Worm (Caenorhabditis elegans): ENCODE measurements around the gene K08D12.4.

K08D12.4 gene

DNA sequence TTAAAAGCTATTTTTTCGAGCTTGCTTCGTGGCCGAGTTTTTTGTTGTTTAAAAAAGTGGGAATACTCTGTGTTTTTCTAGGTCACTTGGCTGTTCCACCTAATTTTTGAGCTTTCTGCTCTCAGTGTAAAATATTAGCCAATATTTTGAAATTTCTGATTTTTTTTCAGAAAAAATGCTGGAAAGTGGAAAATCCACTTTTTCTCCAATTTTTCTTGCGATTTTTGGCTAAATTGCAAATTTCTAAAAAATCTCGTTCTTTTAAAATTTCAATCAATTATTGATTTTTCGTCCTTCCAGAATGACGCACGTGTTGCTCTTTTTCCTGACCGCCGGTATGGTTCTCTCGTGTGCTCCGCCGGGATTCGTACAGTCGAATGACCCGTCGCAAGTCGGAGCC lies at the start of gene K08D12.4:
Gene K08D12.4 (plus strand): TSS at position 301 of the 400 bp plus-strand sequence.
- TF ChIP-seq cog-1 (tag; optimal IDR thresholded peaks at IDR 0.05): no peak
- peak; percentile 42; the same call in 1 of the 2 replicates for TF ChIP-seq T22C8.4 (GFP tag; IDR thresholded peaks at IDR 0.05)

DNA sequence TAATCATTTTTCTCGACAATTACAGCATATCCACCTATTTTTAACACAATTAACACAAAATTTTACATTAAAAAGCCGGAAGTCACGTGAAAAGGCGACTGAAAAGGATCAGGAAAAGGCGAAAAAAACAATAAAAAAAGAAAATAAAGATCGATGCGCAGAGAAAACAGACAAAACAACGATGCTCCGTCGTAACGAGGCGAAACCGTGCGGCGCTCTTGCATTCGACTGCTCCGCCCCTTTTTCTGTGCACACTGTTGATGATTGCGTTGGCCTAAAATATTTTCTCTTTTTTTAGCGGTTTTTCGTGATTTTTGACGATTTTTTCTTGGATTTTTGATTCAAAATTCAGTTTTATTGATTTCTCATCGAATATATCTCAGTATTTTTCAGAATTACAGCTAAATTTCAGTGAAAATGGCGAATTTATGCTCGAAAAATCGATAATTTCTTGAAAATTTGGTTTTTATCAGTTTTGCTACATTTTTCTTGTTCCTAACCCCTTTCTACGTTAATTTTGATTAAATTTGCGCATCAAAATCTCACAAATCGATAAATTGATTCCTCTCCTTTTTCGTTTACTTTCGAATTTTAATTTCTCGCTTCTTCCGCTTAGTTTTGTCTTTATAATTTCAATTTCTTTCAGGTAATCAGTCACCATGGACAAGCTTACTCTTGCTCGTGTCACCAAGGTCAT lies 47.9 kb upstream of the K08D12.4 start, which contains the start of gene rps-28:
Gene rps-28 (plus strand): TSS at position 647 of the 697 bp plus-strand sequence.
- TF ChIP-seq T22C8.4 (GFP tag; IDR thresholded peaks at IDR 0.05) (peak; percentile 78), ztf-29 (GFP tag; IDR thresholded peaks at IDR 0.05) (peak; percentile 79), flt-1 (GFP tag; IDR thresholded peaks at IDR 0.05) (peak; percentile 92), ztf-23 (GFP tag; IDR thresholded peaks at IDR 0.05) (peak; percentile 96), ref-1 (GFP tag; conservative IDR thresholded peaks at IDR 0.05) (peak; percentile 48; the same call in 1 of the 2 replicates), klf-2 (GFP tag; conservative IDR thresholded peaks at IDR 0.05) (peak; percentile 78), med-1 (GFP tag; optimal IDR thresholded peaks at IDR 0.05; ENCODE audit: insufficient read depth) (peak; percentile 74), cog-1 (tag; optimal IDR thresholded peaks at IDR 0.05) (peak; percentile 92), tab-1 (GFP tag; IDR thresholded peaks at IDR 0.05) (peak; percentile 83; the same call in 1 of the 2 replicates)

DNA sequence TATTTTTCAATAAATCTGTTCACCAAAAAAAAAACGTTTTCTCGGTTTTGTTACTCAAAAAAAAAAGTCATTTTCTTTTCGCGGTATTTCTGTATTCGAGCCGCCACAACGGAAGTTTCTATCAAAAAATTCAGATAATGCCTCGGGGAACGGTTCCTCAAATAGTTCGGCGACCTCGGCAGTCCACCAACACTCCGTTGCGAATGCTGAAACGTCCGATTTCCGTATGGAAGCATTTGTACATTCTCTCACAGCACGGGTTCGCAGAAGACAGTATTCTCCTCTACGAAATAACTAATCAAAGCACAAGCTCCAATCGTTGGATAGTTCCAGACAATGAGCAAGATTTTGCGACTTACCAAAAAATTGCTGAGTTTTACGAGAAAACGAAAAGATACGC lies 47.1 kb upstream of the K08D12.4 start, which contains the start of gene Y41D4B.4:
Gene Y41D4B.4 (plus strand): TSS at position 133 of the 400 bp plus-strand sequence.
- TF ChIP-seq med-1 (GFP tag; optimal IDR thresholded peaks at IDR 0.05; ENCODE audit: insufficient read depth): no peak
- TF ChIP-seq flt-1 (GFP tag; IDR thresholded peaks at IDR 0.05): no peak
- TF ChIP-seq klf-2 (GFP tag; conservative IDR thresholded peaks at IDR 0.05): no peak
- no peak for TF ChIP-seq cog-1 (tag; optimal IDR thresholded peaks at IDR 0.05)
- no peak for TF ChIP-seq tab-1 (GFP tag; IDR thresholded peaks at IDR 0.05)
- no peak for TF ChIP-seq ref-1 (GFP tag; conservative IDR thresholded peaks at IDR 0.05)
- no peak for TF ChIP-seq ztf-29 (GFP tag; IDR thresholded peaks at IDR 0.05)
- TF ChIP-seq T22C8.4 (GFP tag; IDR thresholded peaks at IDR 0.05): no peak
- TF ChIP-seq ztf-23 (GFP tag; IDR thresholded peaks at IDR 0.05): no peak

DNA sequence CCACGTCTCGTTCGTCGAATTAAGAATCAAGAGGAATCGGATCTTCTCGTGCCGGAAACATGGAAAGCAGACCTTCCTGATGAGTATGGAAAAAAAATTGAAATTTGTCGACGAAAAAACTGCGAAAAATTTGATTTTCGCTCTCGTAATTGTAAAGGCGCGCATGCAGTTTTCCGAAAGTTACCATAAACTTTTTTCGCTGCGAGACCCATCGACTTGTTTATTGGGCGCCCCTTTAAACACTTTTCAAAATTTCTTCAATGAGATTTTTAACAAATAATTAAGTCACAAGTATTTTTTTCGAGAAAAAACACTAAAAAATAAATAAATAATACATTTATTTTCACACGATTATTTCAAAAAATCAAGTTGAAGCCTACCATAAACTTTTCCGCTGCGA lies 46.4 kb upstream of the K08D12.4 start:
- no peak for TF ChIP-seq med-1 (GFP tag; optimal IDR thresholded peaks at IDR 0.05; ENCODE audit: insufficient read depth)
- no peak for TF ChIP-seq tab-1 (GFP tag; IDR thresholded peaks at IDR 0.05)
- no peak for TF ChIP-seq ztf-23 (GFP tag; IDR thresholded peaks at IDR 0.05)
- no peak for TF ChIP-seq ref-1 (GFP tag; conservative IDR thresholded peaks at IDR 0.05)
- no peak for TF ChIP-seq cog-1 (tag; optimal IDR thresholded peaks at IDR 0.05)
- no peak for TF ChIP-seq flt-1 (GFP tag; IDR thresholded peaks at IDR 0.05)
- no peak for TF ChIP-seq klf-2 (GFP tag; conservative IDR thresholded peaks at IDR 0.05)
- TF ChIP-seq ztf-29 (GFP tag; IDR thresholded peaks at IDR 0.05): no peak
- no peak for TF ChIP-seq T22C8.4 (GFP tag; IDR thresholded peaks at IDR 0.05)

DNA sequence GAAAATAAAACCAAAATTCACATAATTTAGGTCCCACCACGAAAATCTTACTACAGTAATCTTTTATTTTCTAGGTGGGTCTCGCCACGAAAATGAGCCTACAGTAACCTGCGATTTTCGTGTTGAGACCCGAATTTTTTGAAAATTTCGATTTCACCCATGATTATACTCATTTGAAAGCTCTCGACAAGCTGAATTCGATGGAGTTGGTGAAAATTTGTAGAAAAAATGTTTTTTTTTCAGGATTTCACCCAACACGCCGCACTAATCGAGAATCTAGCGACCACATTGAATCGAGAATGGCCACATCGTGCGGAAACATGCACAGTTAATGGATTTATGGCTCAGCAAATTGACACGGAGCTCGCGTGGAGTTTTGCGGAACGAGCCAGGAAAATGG lies 44.2 kb upstream of the K08D12.4 start:
- TF ChIP-seq cog-1 (tag; optimal IDR thresholded peaks at IDR 0.05) (no peak), ztf-23 (GFP tag; IDR thresholded peaks at IDR 0.05) (no peak), ref-1 (GFP tag; conservative IDR thresholded peaks at IDR 0.05) (no peak), T22C8.4 (GFP tag; IDR thresholded peaks at IDR 0.05) (no peak), klf-2 (GFP tag; conservative IDR thresholded peaks at IDR 0.05) (no peak), tab-1 (GFP tag; IDR thresholded peaks at IDR 0.05) (no peak), ztf-29 (GFP tag; IDR thresholded peaks at IDR 0.05) (no peak), flt-1 (GFP tag; IDR thresholded peaks at IDR 0.05) (no peak), med-1 (GFP tag; optimal IDR thresholded peaks at IDR 0.05; ENCODE audit: insufficient read depth) (no peak)

DNA sequence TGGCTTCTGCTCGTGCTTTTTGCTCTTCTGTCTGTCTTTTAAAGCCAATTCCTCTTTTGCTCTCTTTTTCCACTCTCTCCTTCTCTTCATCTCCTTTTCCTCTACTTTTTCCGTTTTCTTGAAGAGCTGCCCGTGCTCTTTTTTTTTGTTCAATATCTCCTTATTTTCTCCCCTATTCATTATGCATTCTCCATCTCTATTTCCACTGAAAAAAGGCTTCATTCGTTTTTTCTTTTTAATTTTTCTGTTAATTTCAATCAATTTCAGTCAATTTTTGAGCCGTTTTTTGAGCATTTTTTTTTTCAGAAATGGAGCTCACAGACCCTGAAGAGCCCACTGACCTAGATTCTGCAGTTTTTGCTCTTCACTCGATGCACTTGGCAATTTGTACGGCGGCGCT lies 34.7 kb upstream of the K08D12.4 start, which contains the start of gene Y41D4B.1:
Gene Y41D4B.1 (plus strand): TSS at position 301 of the 400 bp plus-strand sequence.
- no peak for TF ChIP-seq cog-1 (tag; optimal IDR thresholded peaks at IDR 0.05)
- no peak for TF ChIP-seq T22C8.4 (GFP tag; IDR thresholded peaks at IDR 0.05)
- no peak for TF ChIP-seq ztf-29 (GFP tag; IDR thresholded peaks at IDR 0.05)
- no peak for TF ChIP-seq ref-1 (GFP tag; conservative IDR thresholded peaks at IDR 0.05)
- TF ChIP-seq flt-1 (GFP tag; IDR thresholded peaks at IDR 0.05): no peak
- TF ChIP-seq ztf-23 (GFP tag; IDR thresholded peaks at IDR 0.05): no peak
- no peak for TF ChIP-seq med-1 (GFP tag; optimal IDR thresholded peaks at IDR 0.05; ENCODE audit: insufficient read depth)

DNA sequence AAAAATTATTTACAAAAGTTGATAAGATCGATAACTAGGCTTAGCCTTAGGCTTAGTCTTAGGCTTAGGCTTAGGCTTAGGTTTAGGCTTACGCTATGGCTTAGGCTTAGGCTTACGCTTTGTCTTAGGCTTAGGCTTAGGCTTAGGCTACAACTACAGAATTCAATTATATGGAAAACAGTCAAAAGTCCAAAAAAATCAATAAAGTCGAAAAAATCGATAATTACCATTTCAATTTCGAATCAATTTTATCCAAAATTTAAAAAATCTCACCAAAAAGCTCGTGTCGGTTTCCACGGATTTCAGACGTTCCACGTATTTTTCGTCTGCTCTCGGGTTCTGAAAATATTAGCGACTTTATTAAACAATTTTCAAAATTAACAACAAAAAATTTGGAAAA lies 30.2 kb upstream of the K08D12.4 start:
- TF ChIP-seq med-1 (GFP tag; optimal IDR thresholded peaks at IDR 0.05; ENCODE audit: insufficient read depth) (no peak), flt-1 (GFP tag; IDR thresholded peaks at IDR 0.05) (no peak), ref-1 (GFP tag; conservative IDR thresholded peaks at IDR 0.05) (no peak), cog-1 (tag; optimal IDR thresholded peaks at IDR 0.05) (no peak)

DNA sequence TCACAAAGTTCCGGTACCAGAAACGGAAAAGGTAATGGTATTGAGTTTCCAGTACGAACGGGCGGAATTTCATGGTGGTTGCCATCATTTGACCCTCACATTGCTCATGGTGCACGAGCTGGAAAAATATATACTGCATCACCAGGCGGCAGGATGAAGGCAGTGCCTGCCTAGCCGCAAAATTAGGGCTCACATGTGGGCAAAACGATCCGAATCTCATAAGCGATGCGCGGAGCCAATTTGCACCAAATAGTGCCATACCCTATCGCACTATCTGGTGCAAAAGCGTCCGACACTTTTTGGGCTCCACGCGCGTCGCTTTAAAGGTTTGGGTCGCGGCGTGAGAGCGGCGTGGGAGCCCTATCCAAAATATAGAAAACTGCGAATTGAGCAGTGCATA lies 27.9 kb upstream of the K08D12.4 start:
- TF ChIP-seq T22C8.4 (GFP tag; IDR thresholded peaks at IDR 0.05) (no peak), flt-1 (GFP tag; IDR thresholded peaks at IDR 0.05) (no peak), ztf-23 (GFP tag; IDR thresholded peaks at IDR 0.05) (no peak)

DNA sequence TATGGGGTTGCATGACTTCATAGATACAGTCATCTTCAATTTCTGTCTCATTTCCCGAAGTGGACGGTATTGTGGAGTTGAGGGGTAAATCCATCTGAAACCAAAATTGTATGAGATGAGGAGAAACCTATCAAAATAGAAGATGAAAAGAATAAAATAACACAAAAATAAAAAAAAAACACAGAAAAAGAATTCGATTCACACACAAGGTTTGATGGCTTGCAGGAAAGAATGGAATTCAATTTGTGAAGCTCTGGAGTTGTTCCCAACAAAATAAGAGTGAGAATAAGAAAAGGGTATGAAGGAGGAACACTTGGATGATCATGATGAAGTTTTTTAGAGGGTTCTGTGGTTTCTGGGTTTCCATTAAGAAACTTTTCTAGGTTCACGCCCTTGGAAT lies 25.0 kb upstream of the K08D12.4 start, which contains the start of gene Y41D4B.24:
Gene Y41D4B.24 (minus strand): TSS at position 101 of the 400 bp plus-strand sequence.
- no peak for TF ChIP-seq cog-1 (tag; optimal IDR thresholded peaks at IDR 0.05)
- no peak for TF ChIP-seq flt-1 (GFP tag; IDR thresholded peaks at IDR 0.05)
- no peak for TF ChIP-seq ztf-29 (GFP tag; IDR thresholded peaks at IDR 0.05)
- no peak for TF ChIP-seq ztf-23 (GFP tag; IDR thresholded peaks at IDR 0.05)
- TF ChIP-seq med-1 (GFP tag; optimal IDR thresholded peaks at IDR 0.05; ENCODE audit: insufficient read depth): no peak
- TF ChIP-seq ref-1 (GFP tag; conservative IDR thresholded peaks at IDR 0.05): no peak
- no peak for TF ChIP-seq klf-2 (GFP tag; conservative IDR thresholded peaks at IDR 0.05)
- TF ChIP-seq T22C8.4 (GFP tag; IDR thresholded peaks at IDR 0.05): no peak
- TF ChIP-seq tab-1 (GFP tag; IDR thresholded peaks at IDR 0.05): no peak

DNA sequence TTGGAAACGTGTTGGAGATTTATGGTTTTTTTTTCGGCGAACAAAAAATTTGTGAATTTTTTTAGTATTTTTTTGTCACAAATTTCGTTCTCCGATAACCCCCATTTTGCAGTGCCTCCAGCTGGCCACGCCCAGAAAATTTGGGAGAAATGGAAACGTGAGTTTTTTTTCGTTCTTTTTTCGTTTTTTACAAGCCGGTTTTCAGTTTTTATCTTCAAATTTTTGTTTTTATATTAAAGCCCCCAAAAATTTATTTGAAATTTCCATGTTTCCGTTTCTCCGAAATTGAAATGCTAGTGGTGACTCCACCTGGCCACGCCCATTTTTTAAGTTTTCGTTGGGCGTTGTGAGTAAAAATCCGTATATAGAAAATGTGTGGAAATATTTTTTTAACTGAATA lies 19.9 kb upstream of the K08D12.4 start:
- TF ChIP-seq tab-1 (GFP tag; IDR thresholded peaks at IDR 0.05) (no peak), cog-1 (tag; optimal IDR thresholded peaks at IDR 0.05) (no peak), ref-1 (GFP tag; conservative IDR thresholded peaks at IDR 0.05) (0 out of 2 replicates have a peak, but pooled peaks have one; percentile 24), flt-1 (GFP tag; IDR thresholded peaks at IDR 0.05) (peak; percentile 59; the same call in 1 of the 2 replicates), klf-2 (GFP tag; conservative IDR thresholded peaks at IDR 0.05) (0 out of 2 replicates have a peak, but pooled peaks have one; percentile 40), T22C8.4 (GFP tag; IDR thresholded peaks at IDR 0.05) (no peak), ztf-29 (GFP tag; IDR thresholded peaks at IDR 0.05) (no peak), med-1 (GFP tag; optimal IDR thresholded peaks at IDR 0.05; ENCODE audit: insufficient read depth) (no peak), ztf-23 (GFP tag; IDR thresholded peaks at IDR 0.05) (peak; percentile 63; the same call in 1 of the 2 replicates)

All from whole organism, midembryonic.